Fruit fly (Drosophila melanogaster) whole organism, prepupa: Measurements from ENCODE around the gene CG45490.

ENCODE experiments used
- Blimp-1 ChIP-seq: fragments of 200-800 bp; sonication (Bioruptor generic); optimal IDR thresholded peaks from 3 replicates; lab custom pipeline; 2017; ENCODE audit warnings: missing biosample characterization, missing genetic modification characterization, mild to moderate bottlenecking, moderate library complexity, missing genetic modification reagents
- CG10669 ChIP-seq: fragments of 200-800 bp; sonication (Bioruptor generic); optimal IDR thresholded peaks from 3 replicates; lab custom pipeline; 2018; ENCODE audit warnings: missing biosample characterization, mild to moderate bottlenecking, missing genetic modification characterization, moderate library complexity
- CG11294 ChIP-seq: fragments of 200-800 bp; sonication (Bioruptor generic); IDR thresholded peaks from 2 replicates; pipeline ENCODE4 v1.3.6; 2022; ENCODE audit warnings: missing biosample characterization, missing genetic modification characterization
- CG11762 ChIP-seq: fragments of 200-800 bp; sonication (Bioruptor generic); optimal IDR thresholded peaks from 3 replicates; lab custom pipeline; 2016; ENCODE audit warnings: missing biosample characterization, missing genetic modification characterization; ENCODE audit not compliant: insufficient read depth
- CG11902 ChIP-seq: fragments of 200-800 bp; sonication (Bioruptor generic); optimal IDR thresholded peaks from 3 replicates; lab custom pipeline; 2016; ENCODE audit warnings: missing biosample characterization, missing genetic modification characterization
- CG15336 ChIP-seq: fragments of 200-800 bp; sonication (Bioruptor generic); IDR thresholded peaks from 2 replicates; pipeline ENCODE4 v1.3.6; 2022; ENCODE audit warnings: missing biosample characterization, missing genetic modification characterization
- CG1621 ChIP-seq: fragments of 200-800 bp; sonication (Bioruptor generic); optimal IDR thresholded peaks from 3 replicates; lab custom pipeline; 2018; ENCODE audit warnings: missing biosample characterization, mild to moderate bottlenecking, missing genetic modification characterization
- CG16779 ChIP-seq: fragments of 200-800 bp; sonication (Bioruptor generic); optimal IDR thresholded peaks from 3 replicates; lab custom pipeline; 2017; ENCODE audit warnings: missing biosample characterization, mild to moderate bottlenecking, missing genetic modification characterization
- CG3032 ChIP-seq: fragments of 200-800 bp; optimal IDR thresholded peaks from 2 replicates; lab custom pipeline; 2019; ENCODE audit warnings: missing biosample characterization, mild to moderate bottlenecking, missing genetic modification characterization, moderate library complexity
- CG34406 ChIP-seq: fragments of 200-800 bp; sonication (Bioruptor generic); optimal IDR thresholded peaks from 3 replicates; lab custom pipeline; 2016; ENCODE audit warnings: missing biosample characterization, missing genetic modification characterization
- CG3919 ChIP-seq: fragments of 200-800 bp; sonication (Bioruptor generic); optimal IDR thresholded peaks from 3 replicates; lab custom pipeline; 2016; ENCODE audit warnings: missing biosample characterization, missing genetic modification characterization
- CG4318 ChIP-seq: fragments of 200-800 bp; sonication (Bioruptor generic); optimal IDR thresholded peaks from 3 replicates; lab custom pipeline; 2017; ENCODE audit warnings: missing biosample characterization, mild to moderate bottlenecking, missing genetic modification characterization
- CG6276 ChIP-seq: fragments of 200-800 bp; sonication (Bioruptor generic); optimal IDR thresholded peaks from 2 replicates; lab custom pipeline; 2017; ENCODE audit warnings: missing biosample characterization, mild to moderate bottlenecking, missing genetic modification characterization
- CG6792 ChIP-seq: fragments of 200-800 bp; sonication (Bioruptor generic); optimal IDR thresholded peaks from 3 replicates; lab custom pipeline; 2016; ENCODE audit warnings: missing biosample characterization, missing genetic modification characterization
- CG6808 ChIP-seq: fragments of 200-800 bp; sonication (Bioruptor generic); optimal IDR thresholded peaks from 3 replicates; lab custom pipeline; 2017; ENCODE audit warnings: missing biosample characterization, missing genetic modification characterization, mild to moderate bottlenecking, moderate library complexity, missing genetic modification reagents
- CG7368 ChIP-seq: fragments of 200-800 bp; sonication (Bioruptor generic); optimal IDR thresholded peaks from 3 replicates; lab custom pipeline; 2016; ENCODE audit warnings: missing biosample characterization, missing genetic modification characterization
- CG8119 ChIP-seq: fragments of 200-800 bp; sonication (Bioruptor generic); IDR thresholded peaks from 3 replicates; pipeline ENCODE4 v1.3.6; 2022; ENCODE audit warnings: missing biosample characterization, missing genetic modification characterization
- CG8319 ChIP-seq: fragments of 200-800 bp; sonication (Bioruptor generic); optimal IDR thresholded peaks from 3 replicates; lab custom pipeline; 2016; ENCODE audit warnings: missing biosample characterization, missing genetic modification characterization
- CG9139 ChIP-seq: fragments of 200-800 bp; sonication (Bioruptor generic); optimal IDR thresholded peaks from 3 replicates; lab custom pipeline; 2017; ENCODE audit warnings: missing biosample characterization, mild to moderate bottlenecking, missing genetic modification characterization
- Eip75B ChIP-seq: fragments of 200-800 bp; sonication (Bioruptor generic); optimal IDR thresholded peaks from 3 replicates; lab custom pipeline; 2016; ENCODE audit warnings: missing biosample characterization, missing genetic modification characterization
- Eip78C ChIP-seq: fragments of 200-800 bp; sonication (Bioruptor generic); peaks from one replicate; lab custom pipeline; 2016; ENCODE audit warnings: missing biosample characterization, missing genetic modification characterization
- Eip93F ChIP-seq: fragments of 200-800 bp; sonication (Bioruptor generic); optimal IDR thresholded peaks from 2 replicates; lab custom pipeline; 2016; ENCODE audit warnings: missing biosample characterization, mild to moderate bottlenecking, missing genetic modification characterization
- Ets21C ChIP-seq: fragments of 200-800 bp; sonication (Bioruptor generic); optimal IDR thresholded peaks from 3 replicates; lab custom pipeline; 2016; ENCODE audit warnings: missing biosample characterization, missing genetic modification characterization
- Hr38 ChIP-seq: sonication (Bioruptor generic); optimal IDR thresholded peaks from 2 replicates; lab custom pipeline; 2016; ENCODE audit warnings: missing biosample characterization, missing genetic modification characterization
- Hr39 ChIP-seq: fragments of 200-800 bp; sonication (Bioruptor generic); optimal IDR thresholded peaks from 2 replicates; lab custom pipeline; 2016; ENCODE audit warnings: missing biosample characterization, missing genetic modification characterization
- Hr4 ChIP-seq: fragments of 200-800 bp; sonication (Bioruptor generic); optimal IDR thresholded peaks from 3 replicates; lab custom pipeline; 2016; ENCODE audit warnings: missing biosample characterization, missing genetic modification characterization
- Lpt ChIP-seq: fragments of 200-800 bp; sonication (Bioruptor generic); optimal IDR thresholded peaks from 3 replicates; lab custom pipeline; 2016; ENCODE audit warnings: missing biosample characterization, missing genetic modification characterization
- OdsH ChIP-seq: fragments of 200-800 bp; sonication (Bioruptor generic); optimal IDR thresholded peaks from 3 replicates; lab custom pipeline; 2016; ENCODE audit warnings: missing biosample characterization, missing genetic modification characterization
- Smox ChIP-seq: fragments of 200-800 bp; sonication (Bioruptor generic); optimal IDR thresholded peaks from 3 replicates; lab custom pipeline; 2016; ENCODE audit warnings: missing biosample characterization, missing genetic modification characterization
- Sox102F ChIP-seq: fragments of 200-800 bp; sonication (Bioruptor generic); optimal IDR thresholded peaks from 2 replicates; lab custom pipeline; 2016; ENCODE audit warnings: missing biosample characterization, mild to moderate bottlenecking, missing genetic modification characterization
- Sox14 ChIP-seq: fragments of 200-800 bp; sonication (Bioruptor generic); optimal IDR thresholded peaks from 3 replicates; lab custom pipeline; 2016; ENCODE audit warnings: missing biosample characterization, missing genetic modification characterization
- achi ChIP-seq: fragments of 200-800 bp; sonication (Bioruptor generic); optimal IDR thresholded peaks from 3 replicates; lab custom pipeline; 2016; ENCODE audit warnings: missing biosample characterization, missing genetic modification characterization
- acj6 ChIP-seq: fragments of 200-800 bp; sonication (Bioruptor generic); optimal IDR thresholded peaks from 3 replicates; lab custom pipeline; 2016; ENCODE audit warnings: missing biosample characterization, missing genetic modification characterization
- dac ChIP-seq: fragments of 200-800 bp; sonication (Bioruptor generic); optimal IDR thresholded peaks from 2 replicates; lab custom pipeline; 2017; ENCODE audit warnings: missing biosample characterization, mild to moderate bottlenecking, missing genetic modification characterization
- dsx ChIP-seq: fragments of 200-800 bp; optimal IDR thresholded peaks from 3 replicates; lab custom pipeline; 2019; ENCODE audit warnings: missing biosample characterization, mild to moderate bottlenecking, missing genetic modification characterization, moderate library complexity; ENCODE audit not compliant: poor library complexity, severe bottlenecking
- eg ChIP-seq: fragments of 200-800 bp; sonication (Bioruptor generic); IDR thresholded peaks from 3 replicates; pipeline ENCODE4 v1.3.6; 2022; ENCODE audit warnings: missing biosample characterization, missing genetic modification characterization
- esn ChIP-seq: fragments of 200-800 bp; sonication (Bioruptor generic); optimal IDR thresholded peaks from 2 replicates; lab custom pipeline; 2016; ENCODE audit warnings: missing biosample characterization, mild to moderate bottlenecking, missing genetic modification characterization, moderate library complexity
- fd85E ChIP-seq: fragments of 200-800 bp; sonication (Bioruptor generic); optimal IDR thresholded peaks from 3 replicates; lab custom pipeline; 2016; ENCODE audit warnings: missing biosample characterization, missing genetic modification characterization
- fkh ChIP-seq: fragments of 200-800 bp; sonication (Bioruptor generic); optimal IDR thresholded peaks from 3 replicates; lab custom pipeline; 2017; ENCODE audit warnings: missing biosample characterization, mild to moderate bottlenecking, missing genetic modification characterization, moderate library complexity
- lz ChIP-seq: fragments of 200-800 bp; sonication (Bioruptor generic); optimal IDR thresholded peaks from 3 replicates; lab custom pipeline; 2016; ENCODE audit warnings: missing biosample characterization, missing genetic modification characterization
- net ChIP-seq: fragments of 200-800 bp; sonication (Bioruptor generic); optimal IDR thresholded peaks from 3 replicates; lab custom pipeline; 2016; ENCODE audit warnings: missing biosample characterization, missing genetic modification characterization
- pdm3 ChIP-seq: fragments of 200-800 bp; sonication (Bioruptor generic); optimal IDR thresholded peaks from 3 replicates; lab custom pipeline; 2016; ENCODE audit warnings: missing biosample characterization, missing genetic modification characterization
- salr ChIP-seq, 2 experiments: fragments of 200-800 bp; sonication (Bioruptor generic); optimal IDR thresholded peaks; 3 replicates each; lab custom pipeline; 2016 to 2018; ENCODE audit warnings: missing biosample characterization in 2 of 2, missing genetic modification characterization in 2 of 2, mild to moderate bottlenecking in 1 of 2
- ss ChIP-seq, 2 experiments: fragments of 200-800 bp; sonication (Bioruptor generic); optimal IDR thresholded peaks; 2 replicates in 1 of 2; 3 replicates in 1 of 2; lab custom pipeline; 2017 to 2018; ENCODE audit warnings: mild to moderate bottlenecking in 2 of 2, missing biosample characterization in 2 of 2, missing genetic modification characterization in 2 of 2, moderate library complexity in 1 of 2
- svp ChIP-seq: fragments of 200-800 bp; sonication (Bioruptor generic); peaks from one replicate; lab custom pipeline; 2016; ENCODE audit warnings: missing biosample characterization, missing genetic modification characterization
- vri ChIP-seq: fragments of 200-800 bp; sonication (Bioruptor generic); optimal IDR thresholded peaks from 3 replicates; lab custom pipeline; 2016; ENCODE audit warnings: missing biosample characterization, mild to moderate bottlenecking, missing genetic modification characterization

Gene CG45490

DNA sequence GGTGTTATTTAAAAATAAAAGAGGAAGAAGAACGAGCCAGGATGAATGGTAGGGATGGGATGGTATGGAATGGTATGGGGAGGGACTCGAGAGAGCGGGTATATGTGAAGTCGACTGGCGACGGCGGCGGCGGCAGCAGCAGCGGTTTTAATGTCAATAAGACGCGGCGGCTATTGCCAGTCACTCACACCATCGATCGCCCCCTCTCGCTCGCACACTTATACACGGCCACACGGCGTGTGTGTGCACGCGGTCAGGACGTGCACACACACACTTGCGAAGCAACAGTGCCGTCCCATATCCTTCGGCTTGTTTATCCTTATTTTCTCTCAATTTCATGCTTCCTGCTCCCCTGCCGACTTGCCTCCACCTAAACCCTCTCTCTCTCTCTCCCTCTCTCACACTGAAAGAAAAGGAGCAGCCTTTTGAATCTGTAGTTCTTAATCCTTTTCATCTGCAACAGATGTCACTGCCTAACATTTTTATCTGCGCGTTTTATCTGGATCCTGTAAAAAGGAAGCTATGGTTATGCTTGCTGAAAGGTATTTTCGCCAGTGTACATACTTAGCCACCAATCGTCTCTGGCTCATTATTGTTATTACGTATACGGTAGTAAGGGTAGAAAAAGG is 44.9 kb downstream of the CG45490 start (continued):
- TF ChIP-seq Hr4 (GFP tag; lab: Kevin White, UChicago) (peak; percentile 66), svp (GFP tag; lab: Kevin White, UChicago) (peak; percentile 85), Hr38 (no peak), CG6792 (GFP tag; lab: Kevin White, UChicago) (peak; percentile 75), esn (peak; percentile 83), Eip93F (GFP tag; lab: Kevin White, UChicago) (no peak), Hr39 (peak; percentile 85), Ets21C (GFP tag; lab: Kevin White, UChicago) (peak; percentile 70), Eip75B (peak; percentile 78), pdm3 (GFP tag; lab: Kevin White, UChicago) (peak; percentile 81), Lpt (GFP tag; lab: Kevin White, UChicago) (peak; percentile 18), Smox (GFP tag; lab: Kevin White, UChicago) (peak; percentile 73), achi (GFP tag; lab: Kevin White, UChicago) (peak; percentile 67), OdsH (GFP tag; lab: Kevin White, UChicago) (peak; percentile 71), ss (GFP tag; optimal IDR thresholded peaks at IDR 0.05; lab: Kevin White, UChicago) (peak; percentile 28 to 61), CG3919 (peak; percentile 74), Blimp-1 (GFP tag; lab: Kevin White, UChicago) (no peak), CG8119 (GFP tag; lab: Robert Waterston, UW) (peak; percentile 33; the same call in 1 of the 3 replicates), CG11294 (GFP tag; lab: Robert Waterston, UW) (peak; percentile 14; the same call in 1 of the 2 replicates), CG8319 (GFP tag; lab: Kevin White, UChicago) (no peak), Eip78C (GFP tag; lab: Kevin White, UChicago) (peak; percentile 90), vri (GFP tag; lab: Kevin White, UChicago) (peak; percentile 58), Sox102F (peak; percentile 79), dsx (peak; percentile 63), CG7368 (GFP tag; lab: Kevin White, UChicago) (peak; percentile 70), net (peak; percentile 65), CG11902 (GFP tag; lab: Kevin White, UChicago) (peak; percentile 57), acj6 (GFP tag; lab: Kevin White, UChicago) (peak; percentile 77), CG16779 (no peak), eg (GFP tag; lab: Robert Waterston, UW) (peak; percentile 63; the same call in 2 of the 3 replicates), CG34406 (GFP tag; lab: Kevin White, UChicago) (peak; percentile 63)
- TF ChIP-seq, all 60 proteins: peak for 52

DNA sequence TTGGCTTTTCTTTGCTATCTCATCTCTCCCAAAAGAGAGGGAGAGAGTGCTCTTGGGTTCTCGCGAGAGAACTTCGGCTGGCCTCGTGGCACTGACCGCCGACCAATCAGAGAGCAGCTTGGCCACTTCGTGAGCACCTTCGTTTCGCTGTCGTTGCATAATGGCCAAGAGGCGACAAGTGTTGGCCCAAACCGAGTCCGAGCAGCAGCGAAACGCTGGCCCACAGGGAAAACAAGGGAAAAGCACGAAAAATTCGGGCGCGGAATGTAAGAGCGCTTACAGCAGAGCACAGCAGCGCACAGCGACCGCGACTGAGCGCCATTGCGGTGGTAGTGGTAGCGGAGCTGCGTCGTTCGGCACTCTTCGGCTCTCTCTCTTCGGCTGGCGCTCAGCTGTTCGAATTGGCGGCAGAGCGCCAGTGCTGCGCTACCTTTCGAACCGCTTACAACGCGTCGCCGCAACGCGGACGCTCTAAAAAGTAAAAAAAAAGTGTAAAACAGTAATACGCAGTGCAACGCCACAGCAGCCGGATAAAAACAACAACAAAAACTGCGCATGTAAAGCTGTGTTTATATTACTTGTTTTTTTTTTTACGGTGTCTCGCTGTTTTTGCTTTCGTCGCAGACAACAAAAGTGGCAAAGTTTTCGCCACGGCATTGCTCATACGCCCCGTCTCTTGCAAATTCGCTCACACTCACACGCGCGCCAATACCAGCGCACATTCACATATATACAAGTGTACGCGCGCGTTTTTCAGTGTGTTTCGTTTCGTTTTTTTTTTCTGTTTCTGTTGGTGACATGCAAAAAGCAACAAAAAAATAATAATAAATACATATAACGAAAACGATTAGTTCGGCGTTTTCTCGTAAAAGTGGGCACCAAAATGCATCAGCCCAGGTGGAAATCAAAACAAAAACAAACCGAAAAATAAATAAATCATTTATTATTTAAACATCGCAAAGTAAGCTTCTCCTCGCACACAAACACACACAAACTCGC is 46.9 kb downstream of the CG45490 start:
- TF ChIP-seq CG6808: peak; percentile 75
- TF ChIP-seq CG6276 (GFP tag; lab: Kevin White, UChicago): peak; percentile 76
- TF ChIP-seq CG11902 (GFP tag; lab: Kevin White, UChicago): no peak
- no peak for TF ChIP-seq CG3032 (tag; lab: Kevin White, UChicago)
- peak; percentile 60 for TF ChIP-seq Eip75B
- TF ChIP-seq acj6 (GFP tag; lab: Kevin White, UChicago): no peak
- peak; percentile 13 to 64 for TF ChIP-seq salr (GFP tag; optimal IDR thresholded peaks at IDR 0.05; lab: Kevin White, UChicago)
- TF ChIP-seq dsx: no peak
- TF ChIP-seq CG15336 (GFP tag; lab: Robert Waterston, UW): peak; percentile 69
- TF ChIP-seq Hr38: no peak
- TF ChIP-seq CG11762 (GFP tag; lab: Kevin White, UChicago): peak; percentile 55
- peak; percentile 56 for TF ChIP-seq Sox14 (GFP tag; lab: Kevin White, UChicago)
- no peak for TF ChIP-seq fd85E (GFP tag; lab: Kevin White, UChicago)
- peak; percentile 72 for TF ChIP-seq CG16779
- peak; percentile 57 for TF ChIP-seq CG9139
- TF ChIP-seq achi (GFP tag; lab: Kevin White, UChicago): peak; percentile 46
- peak; percentile 58 for TF ChIP-seq dac
- no peak for TF ChIP-seq CG4318
- peak; percentile 60 for TF ChIP-seq CG1621
- TF ChIP-seq CG10669 (GFP tag; lab: Kevin White, UChicago): peak; percentile 24
- no peak for TF ChIP-seq Hr4 (GFP tag; lab: Kevin White, UChicago)
- TF ChIP-seq fkh (GFP tag; lab: Kevin White, UChicago): peak; percentile 18
- TF ChIP-seq lz (GFP tag; lab: Kevin White, UChicago): peak; percentile 6
- TF ChIP-seq Smox (GFP tag; lab: Kevin White, UChicago): peak; percentile 21
